Fruit fly (Drosophila melanogaster) whole organism, embryonic: Measurements from ENCODE around the gene ND-B17.
A peak's percentile ranks its signal among the peaks of the same experiment; 100 is the strongest.

Experiments used
- ATbp ChIP-seq: fragments of 200-800 bp; sonication (Bioruptor generic); optimal IDR thresholded peaks from 2 replicates; lab custom pipeline; 2017; ENCODE audit warnings: missing biosample characterization, mild to moderate bottlenecking, missing genetic modification characterization, missing genetic modification reagents
- BEAF-32 ChIP-seq: fragments of 200-800 bp; sonication (Bioruptor generic); optimal IDR thresholded peaks from 3 replicates; lab custom pipeline; 2017; ENCODE audit warnings: missing biosample characterization, missing genetic modification characterization, mild to moderate bottlenecking, moderate library complexity, missing genetic modification reagents
- CG10209 ChIP-seq: fragments of 200-800 bp; sonication (Bioruptor generic); optimal IDR thresholded peaks from 3 replicates; lab custom pipeline; 2017; ENCODE audit warnings: missing biosample characterization, mild to moderate bottlenecking, missing genetic modification characterization, missing genetic modification reagents
- CG10431 ChIP-seq: fragments of 200-800 bp; sonication (Bioruptor generic); optimal IDR thresholded peaks from 3 replicates; lab custom pipeline; 2018; ENCODE audit warnings: missing biosample characterization, mild to moderate bottlenecking, missing genetic modification characterization
- CG10543 ChIP-seq: fragments of 200-800 bp; sonication (Bioruptor generic); optimal IDR thresholded peaks from 3 replicates; lab custom pipeline; 2017; ENCODE audit warnings: missing biosample characterization, mild to moderate bottlenecking, missing genetic modification characterization, moderate library complexity
- CG12219 ChIP-seq: fragments of 200-800 bp; sonication (Bioruptor generic); optimal IDR thresholded peaks from 3 replicates; lab custom pipeline; 2018; ENCODE audit warnings: missing biosample characterization, mild to moderate bottlenecking, missing genetic modification characterization
- CG17802 ChIP-seq: fragments of 200-800 bp; sonication (Bioruptor generic); optimal IDR thresholded peaks from 2 replicates; lab custom pipeline; 2018; ENCODE audit warnings: missing biosample characterization, mild to moderate bottlenecking, missing genetic modification characterization, moderate library complexity
- CG2712 ChIP-seq: fragments of 200-800 bp; optimal IDR thresholded peaks from 3 replicates; lab custom pipeline; 2019; ENCODE audit warnings: missing biosample characterization, mild to moderate bottlenecking, missing genetic modification characterization, moderate library complexity
- CG2875 ChIP-seq: fragments of 200-800 bp; sonication (Bioruptor generic); optimal IDR thresholded peaks from 2 replicates; lab custom pipeline; 2017; ENCODE audit warnings: missing biosample characterization, mild to moderate bottlenecking, missing genetic modification characterization, missing genetic modification reagents
- CG31441 ChIP-seq: fragments of 200-800 bp; sonication (Bioruptor generic); IDR thresholded peaks from 2 replicates; pipeline ENCODE4 v1.3.6; 2022; ENCODE audit warnings: missing biosample characterization, missing genetic modification characterization
- CG3847 ChIP-seq: fragments of 200-800 bp; sonication (Bioruptor generic); IDR thresholded peaks from 2 replicates; pipeline ENCODE4 v1.3.6; 2022; ENCODE audit warnings: missing biosample characterization, missing genetic modification characterization
- CG4820 ChIP-seq: fragments of 200-800 bp; sonication (Bioruptor generic); optimal IDR thresholded peaks from 3 replicates; lab custom pipeline; 2016; ENCODE audit warnings: missing biosample characterization, missing genetic modification characterization
- CG5180 ChIP-seq: fragments of 200-800 bp; sonication (Bioruptor generic); optimal IDR thresholded peaks from 3 replicates; lab custom pipeline; 2017; ENCODE audit warnings: missing biosample characterization, missing genetic modification characterization, mild to moderate bottlenecking, moderate library complexity, missing genetic modification reagents
- CG6689 ChIP-seq: fragments of 200-800 bp; sonication (Bioruptor generic); IDR thresholded peaks from 2 replicates; pipeline ENCODE4 v1.3.6; 2022; ENCODE audit warnings: missing biosample characterization, missing genetic modification characterization
- CG7357 ChIP-seq: fragments of 200-800 bp; sonication (Bioruptor generic); IDR thresholded peaks from 3 replicates; pipeline ENCODE4 v1.3.6; 2022; ENCODE audit warnings: missing biosample characterization, missing genetic modification characterization
- CG7928 ChIP-seq: fragments of 200-800 bp; sonication (Bioruptor generic); optimal IDR thresholded peaks from 2 replicates; lab custom pipeline; 2017; ENCODE audit warnings: missing biosample characterization, mild to moderate bottlenecking, missing genetic modification characterization
- CG8388 ChIP-seq: fragments of 200-800 bp; sonication (Bioruptor generic); optimal IDR thresholded peaks from 2 replicates; lab custom pipeline; 2019; ENCODE audit warnings: missing biosample characterization, mild to moderate bottlenecking, missing genetic modification characterization, moderate library complexity
- Camta ChIP-seq: fragments of 200-800 bp; sonication (Bioruptor generic); optimal IDR thresholded peaks from 2 replicates; lab custom pipeline; 2016; ENCODE audit warnings: missing biosample characterization, missing genetic modification characterization
- Dek ChIP-seq: fragments of 200-800 bp; sonication (Bioruptor generic); optimal IDR thresholded peaks from 3 replicates; lab custom pipeline; 2019; ENCODE audit warnings: missing biosample characterization, mild to moderate bottlenecking, missing genetic modification characterization, moderate library complexity
- Dip2 ChIP-seq: fragments of 200-800 bp; sonication (Bioruptor generic); IDR thresholded peaks from 2 replicates; pipeline ENCODE4 v1.3.6; 2022; ENCODE audit warnings: missing biosample characterization, missing genetic modification characterization
- Doc2 ChIP-seq: fragments of 200-800 bp; sonication (Bioruptor generic); IDR thresholded peaks from 2 replicates; pipeline ENCODE4 v1.3.6; 2022; ENCODE audit warnings: missing biosample characterization, missing genetic modification characterization
- Fer2 ChIP-seq: fragments of 200-800 bp; sonication (Bioruptor generic); optimal IDR thresholded peaks from 2 replicates; lab custom pipeline; 2018; ENCODE audit warnings: missing biosample characterization, mild to moderate bottlenecking, missing genetic modification characterization, moderate library complexity
- H2.0 ChIP-seq: fragments of 200-800 bp; sonication (Bioruptor generic); IDR thresholded peaks from 2 replicates; pipeline ENCODE4 v1.3.6; 2022; ENCODE audit warnings: missing biosample characterization, missing genetic modification characterization
- Hr78 ChIP-seq, 2 experiments: fragments of 200-800 bp in 1 of 2; fragments of >200 bp in 1 of 2; sonication (Bioruptor generic) in 1 of 2; optimal IDR thresholded peaks; 2 replicates each; lab custom pipeline; 2017 to 2019; ENCODE audit warnings: missing biosample characterization in 2 of 2, missing genetic modification characterization in 2 of 2, mild to moderate bottlenecking in 1 of 2, moderate library complexity in 1 of 2
- NK7.1 ChIP-seq: fragments of 200-800 bp; sonication (Bioruptor generic); optimal IDR thresholded peaks from 3 replicates; lab custom pipeline; 2016; ENCODE audit warnings: missing biosample characterization, missing genetic modification characterization
- Oaz ChIP-seq: fragments of 200-800 bp; sonication (Bioruptor generic); IDR thresholded peaks from 2 replicates; pipeline ENCODE4 v1.3.6; 2022; ENCODE audit warnings: missing biosample characterization, missing genetic modification characterization
- Poxn ChIP-seq: fragments of 200-800 bp; sonication (Bioruptor generic); IDR thresholded peaks from 2 replicates; pipeline ENCODE4 v1.3.6; 2022; ENCODE audit warnings: missing biosample characterization, missing genetic modification characterization
- Sin3A ChIP-seq: fragments of >200 bp; optimal IDR thresholded peaks from 2 replicates; lab custom pipeline; 2018
- Sry-δ ChIP-seq: fragments of 200-800 bp; sonication (Bioruptor generic); optimal IDR thresholded peaks from 2 replicates; lab custom pipeline; 2016; ENCODE audit warnings: missing biosample characterization, missing genetic modification characterization
- bab2 ChIP-seq: fragments of 200-800 bp; sonication (Bioruptor generic); optimal IDR thresholded peaks from 2 replicates; lab custom pipeline; 2016; ENCODE audit warnings: missing biosample characterization, missing genetic modification characterization
- cas ChIP-seq: fragments of 200-800 bp; sonication (Bioruptor generic); IDR thresholded peaks from 2 replicates; pipeline ENCODE4 v1.3.6; 2022; ENCODE audit warnings: missing biosample characterization, missing genetic modification characterization
- en ChIP-seq: fragments of 200-800 bp; sonication (Bioruptor generic); optimal IDR thresholded peaks from 2 replicates; lab custom pipeline; 2016; ENCODE audit warnings: missing biosample characterization, missing genetic modification characterization
- eve ChIP-seq, 2 experiments: fragments of >200 bp; optimal IDR thresholded peaks; 2 replicates each; lab custom pipeline; 2017; ENCODE audit warnings: missing biosample characterization in 2 of 2, missing genetic modification characterization in 2 of 2
- exex ChIP-seq: fragments of 200-800 bp; sonication (Bioruptor generic); optimal IDR thresholded peaks from 4 replicates; lab custom pipeline; 2018; ENCODE audit warnings: missing biosample characterization, mild to moderate bottlenecking, missing genetic modification characterization, moderate library complexity
- fd3F ChIP-seq: fragments of 200-800 bp; sonication (Bioruptor generic); optimal IDR thresholded peaks from 2 replicates; lab custom pipeline; 2018; ENCODE audit warnings: missing biosample characterization, mild to moderate bottlenecking, missing genetic modification characterization, moderate library complexity
- gsb-n ChIP-seq: fragments of 200-800 bp; sonication (Bioruptor generic); optimal IDR thresholded peaks from 3 replicates; lab custom pipeline; 2018; ENCODE audit warnings: missing biosample characterization, mild to moderate bottlenecking, missing genetic modification characterization
- h ChIP-seq: fragments of >200 bp; optimal IDR thresholded peaks from 2 replicates; lab custom pipeline; 2017
- hkb ChIP-seq, 2 experiments: fragments of 200-800 bp in 1 of 2; fragments of >200 bp in 1 of 2; sonication (Bioruptor generic) in 1 of 2; IDR thresholded peaks in 1 of 2; optimal IDR thresholded peaks in 1 of 2; 2 replicates each; pipeline versions ENCODE4 v1.3.6 to Lab custom; 2017 to 2022; ENCODE audit warnings: missing biosample characterization in 1 of 2, missing genetic modification characterization in 1 of 2
- inv ChIP-seq: fragments of 200-800 bp; sonication (Bioruptor generic); IDR thresholded peaks from 2 replicates; pipeline ENCODE4 v1.3.6; 2022; ENCODE audit warnings: missing biosample characterization, missing genetic modification characterization; ENCODE audit not compliant: partially characterized antibody
- nom ChIP-seq: fragments of 200-800 bp; sonication (Bioruptor generic); optimal IDR thresholded peaks from 2 replicates; lab custom pipeline; 2017; ENCODE audit warnings: missing biosample characterization, missing genetic modification characterization, mild to moderate bottlenecking, moderate library complexity, missing genetic modification reagents
- phol ChIP-seq: fragments of 200-800 bp; sonication (Bioruptor generic); optimal IDR thresholded peaks from 3 replicates; lab custom pipeline; 2018; ENCODE audit warnings: missing biosample characterization, mild to moderate bottlenecking, missing genetic modification characterization, moderate library complexity
- pros ChIP-seq: fragments of 200-800 bp; sonication (Bioruptor generic); optimal IDR thresholded peaks from 3 replicates; lab custom pipeline; 2019; ENCODE audit warnings: missing biosample characterization, mild to moderate bottlenecking, missing genetic modification characterization, moderate library complexity
- sens-2 ChIP-seq: fragments of 200-800 bp; sonication (Bioruptor generic); IDR thresholded peaks from 2 replicates; pipeline ENCODE4 v1.3.6; 2022; ENCODE audit warnings: missing biosample characterization, missing genetic modification characterization
- shn ChIP-seq: fragments of 200-800 bp; sonication (Bioruptor generic); optimal IDR thresholded peaks from 3 replicates; lab custom pipeline; 2016; ENCODE audit warnings: missing biosample characterization, missing genetic modification characterization
- sima ChIP-seq: fragments of 200-800 bp; sonication (Bioruptor generic); optimal IDR thresholded peaks from 2 replicates; lab custom pipeline; 2016; ENCODE audit warnings: missing biosample characterization, missing genetic modification characterization
- tio ChIP-seq: fragments of 200-800 bp; sonication (Bioruptor generic); optimal IDR thresholded peaks from 2 replicates; lab custom pipeline; 2017; ENCODE audit warnings: missing biosample characterization, missing genetic modification characterization, inconsistent platforms
- usp ChIP-seq: fragments of >200 bp; optimal IDR thresholded peaks from 2 replicates; lab custom pipeline; 2017; ENCODE audit warnings: missing biosample characterization, missing genetic modification characterization
- yki ChIP-seq: fragments of >200 bp; optimal IDR thresholded peaks from 3 replicates; lab custom pipeline; 2018
- z ChIP-seq: fragments of 200-800 bp; sonication (Bioruptor generic); IDR thresholded peaks from 3 replicates; pipeline ENCODE4 v1.3.6; 2022; ENCODE audit warnings: missing biosample characterization, missing genetic modification characterization

The ND-B17 gene

DNA sequence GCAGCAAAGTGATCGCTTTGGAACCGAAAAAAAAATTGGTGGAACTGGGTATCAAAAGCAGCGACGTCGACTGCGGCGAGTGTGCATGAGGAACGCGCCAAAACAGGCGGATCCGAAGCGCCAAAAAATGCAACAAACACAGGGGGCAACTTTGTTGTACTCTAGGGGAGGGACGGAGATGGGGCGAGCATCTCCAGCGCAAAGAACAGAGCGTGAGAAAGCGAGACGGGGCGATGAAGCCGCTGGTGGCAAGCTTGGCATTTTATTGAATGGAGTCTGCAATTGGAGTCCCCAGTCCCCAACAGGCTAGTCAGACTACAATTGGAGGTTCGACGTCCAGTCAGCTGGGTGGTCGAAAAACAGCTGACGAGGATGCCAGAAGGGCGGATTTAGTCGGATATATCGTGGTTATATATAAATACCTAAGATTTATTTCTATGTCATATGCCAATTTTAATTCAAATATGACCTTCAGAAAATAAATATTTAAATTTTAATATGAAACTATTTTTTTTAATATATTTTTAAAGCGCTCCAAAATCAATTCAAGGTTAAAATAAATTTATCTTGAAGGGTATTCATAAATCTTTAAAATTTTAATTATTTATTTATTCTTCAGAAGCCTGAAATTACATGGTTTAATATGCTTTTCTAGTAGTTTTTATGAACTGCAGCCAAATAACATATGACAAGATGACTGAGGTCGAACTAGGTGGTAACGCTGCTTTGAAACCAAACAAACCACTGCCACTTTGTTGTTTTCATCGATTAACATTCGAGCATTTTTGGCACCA lies 4.1 kb downstream of the ND-B17 start (continued):
- TF ChIP-seq CG3847 (GFP tag; lab: Robert Waterston, UW) (peak; percentile 84), exex (peak; percentile 69), sima (GFP tag; lab: Kevin White, UChicago) (no peak), CG8388 (GFP tag; lab: Kevin White, UChicago) (peak; percentile 91), Camta (peak; percentile 42), CG7928 (GFP tag; lab: Kevin White, UChicago) (peak; percentile 55), CG6689 (GFP tag; lab: Robert Waterston, UW) (peak; percentile 92), Dip2 (no peak), pros (GFP tag; lab: Kevin White, UChicago) (peak; percentile 54), CG10431 (GFP tag; lab: Kevin White, UChicago) (peak; percentile 83), eve (GFP tag; optimal IDR thresholded peaks at IDR 0.05; lab: Kevin White, UChicago) (no peak), h (no peak), CG31441 (GFP tag; lab: Robert Waterston, UW) (peak; percentile 98), bab2 (GFP tag; lab: Kevin White, UChicago) (peak; percentile 22), CG10543 (peak; percentile 94), cas (peak; percentile 26; the same call in 1 of the 2 replicates), CG7357 (GFP tag; lab: Robert Waterston, UW) (peak; percentile 67), CG2875 (peak; percentile 86), phol (peak; percentile 96), CG17802 (tag; lab: Kevin White, UChicago) (peak; percentile 32), usp (no peak), H2.0 (GFP tag; lab: Robert Waterston, UW) (peak; percentile 78), fd3F (GFP tag; lab: Kevin White, UChicago) (peak; percentile 86), nom (GFP tag; lab: Kevin White, UChicago) (peak; percentile 42), z (no peak), en (GFP tag; lab: Kevin White, UChicago) (no peak), Oaz (peak; percentile 45; the same call in 1 of the 2 replicates), ATbp (GFP tag; lab: Kevin White, UChicago) (peak; percentile 75), inv (GFP tag; lab: Robert Waterston, UW) (no peak), NK7.1 (GFP tag; lab: Kevin White, UChicago) (no peak), tio (peak; percentile 89), CG2712 (peak; percentile 96), sens-2 (GFP tag; lab: Robert Waterston, UW) (no peak), Poxn (GFP tag; lab: Robert Waterston, UW) (no peak), Hr78 (GFP tag; optimal IDR thresholded peaks at IDR 0.05; lab: Kevin White, UChicago) (peak in 1 of 2 experiments; percentile 71), Sry-δ (no peak), Sin3A (no peak), shn (GFP tag; lab: Kevin White, UChicago) (no peak), CG10209 (GFP tag; lab: Kevin White, UChicago) (peak; percentile 91), hkb (optimal IDR thresholded peaks at IDR 0.05; lab: Kevin White, UChicago) (no peak), hkb (GFP tag; IDR thresholded peaks at IDR 0.05; lab: Robert Waterston, UW) (peak; percentile 76), Doc2 (GFP tag; lab: Robert Waterston, UW) (no peak), CG5180 (GFP tag; lab: Kevin White, UChicago) (peak; percentile 74), gsb-n (tag; lab: Kevin White, UChicago) (peak; percentile 93), BEAF-32 (peak; percentile 17), yki (lab: Kevin White, UChicago) (no peak), Dek (peak; percentile 87), CG12219 (GFP tag; lab: Kevin White, UChicago) (peak; percentile 58), Fer2 (tag; lab: Kevin White, UChicago) (peak; percentile 81), CG4820 (peak; percentile 89)
